Worm (Caenorhabditis elegans) whole organism, young adult: ENCODE results near the gene trap-4.

Experiments
- C17E4.6 ChIP-seq: fragments of 200-800 bp; sonication (Bioruptor generic); IDR thresholded peaks from 2 replicates; pipeline ENCODE4 v1.3.6; 2022; ENCODE audit warnings: missing genetic modification reagents, missing genetic modification characterization, missing compliant biosample characterization
- F10E7.11 ChIP-seq: sonication (generic microtip); optimal IDR thresholded peaks from 2 replicates; lab custom pipeline; 2017; ENCODE audit warnings: mild to moderate bottlenecking, missing genetic modification characterization, moderate library complexity, missing compliant biosample characterization
- F22D6.2 ChIP-seq: sonication (generic microtip); optimal IDR thresholded peaks from 2 replicates; lab custom pipeline; 2016; ENCODE audit warnings: mild to moderate bottlenecking, missing genetic modification characterization, missing compliant biosample characterization
- F23B12.7 ChIP-seq: sonication (generic microtip); optimal IDR thresholded peaks from 2 replicates; lab custom pipeline; 2017; ENCODE audit warnings: missing genetic modification characterization, mild to moderate bottlenecking, missing compliant biosample characterization, antibody characterized with exemption, moderate library complexity; ENCODE audit not compliant: insufficient read depth
- F33H1.4 ChIP-seq: fragments of 200-800 bp; sonication (Bioruptor generic); IDR thresholded peaks from 2 replicates; pipeline ENCODE4 v1.3.6; 2022; ENCODE audit warnings: missing genetic modification reagents, missing genetic modification characterization, missing compliant biosample characterization
- K11D2.4 ChIP-seq: fragments of 200-800 bp; sonication (Bioruptor generic); IDR thresholded peaks from 2 replicates; pipeline ENCODE4 v1.3.6; 2022; ENCODE audit warnings: missing genetic modification reagents, missing genetic modification characterization, missing compliant biosample characterization
- K12H6.12 ChIP-seq: fragments of 200-800 bp; sonication (Bioruptor generic); optimal IDR thresholded peaks from 2 replicates; lab custom pipeline; 2018; ENCODE audit warnings: mild to moderate bottlenecking, missing genetic modification characterization, missing compliant biosample characterization
- T07F8.4 ChIP-seq: sonication (generic microtip); optimal IDR thresholded peaks from 2 replicates; lab custom pipeline; 2016; ENCODE audit warnings: mild to moderate bottlenecking, missing genetic modification characterization, moderate library complexity, missing compliant biosample characterization
- Y79H2A.3 ChIP-seq: fragments of 200-800 bp; sonication (Bioruptor generic); conservative IDR thresholded peaks from 2 replicates; pipeline ENCODE4 v1.3.6; 2022; ENCODE audit warnings: missing genetic modification reagents, missing genetic modification characterization, missing compliant biosample characterization
- Y95B8A.8 ChIP-seq: fragments of 200-800 bp; sonication (Bioruptor generic); IDR thresholded peaks from 2 replicates; pipeline ENCODE4 v1.3.6; 2022; ENCODE audit warnings: missing genetic modification reagents, missing genetic modification characterization, missing compliant biosample characterization
- ZK185.1 ChIP-seq: sonication (generic microtip); optimal IDR thresholded peaks from 2 replicates; lab custom pipeline; 2016; ENCODE audit warnings: mild to moderate bottlenecking, missing genetic modification characterization, missing compliant biosample characterization; ENCODE audit not compliant: poor library complexity, severe bottlenecking
- athp-1 ChIP-seq: sonication (generic microtip); optimal IDR thresholded peaks from 2 replicates; lab custom pipeline; 2017; ENCODE audit warnings: mild to moderate bottlenecking, missing genetic modification characterization, missing compliant biosample characterization
- attf-3 ChIP-seq: fragments of 200-800 bp; sonication (Bioruptor generic); conservative IDR thresholded peaks from 2 replicates; pipeline ENCODE4 v1.3.6; 2022; ENCODE audit warnings: missing genetic modification reagents, missing genetic modification characterization, missing compliant biosample characterization
- bed-1 ChIP-seq: fragments of 200-800 bp; sonication (Bioruptor generic); IDR thresholded peaks from 2 replicates; pipeline ENCODE4 v1.3.6; 2022; ENCODE audit warnings: missing genetic modification reagents, missing genetic modification characterization, missing compliant biosample characterization
- ccch-3 ChIP-seq: fragments of 200-800 bp; sonication (Bioruptor generic); optimal IDR thresholded peaks from 2 replicates; lab custom pipeline; 2018; ENCODE audit warnings: mild to moderate bottlenecking, missing genetic modification characterization, missing compliant biosample characterization
- ceh-27 ChIP-seq: fragments of 200-800 bp; sonication (Bioruptor generic); optimal IDR thresholded peaks from 2 replicates; lab custom pipeline; 2018; ENCODE audit warnings: mild to moderate bottlenecking, missing genetic modification characterization, moderate library complexity, missing compliant biosample characterization
- ceh-40 ChIP-seq: fragments of 200-800 bp; sonication (Bioruptor generic); IDR thresholded peaks from 2 replicates; pipeline ENCODE4 v1.3.6; 2022; ENCODE audit warnings: missing genetic modification characterization, missing compliant biosample characterization
- egl-18 ChIP-seq: fragments of 200-800 bp; sonication (Bioruptor generic); IDR thresholded peaks from 2 replicates; pipeline ENCODE4 v1.3.6; 2022; ENCODE audit warnings: missing genetic modification reagents, missing genetic modification characterization, missing compliant biosample characterization
- ekl-4 ChIP-seq: fragments of 200-800 bp; sonication (Bioruptor generic); IDR thresholded peaks from 2 replicates; pipeline ENCODE4 v1.3.6; 2022; ENCODE audit warnings: missing genetic modification reagents, missing genetic modification characterization, missing compliant biosample characterization
- gei-17 ChIP-seq: fragments of 200-800 bp; sonication (Bioruptor generic); optimal IDR thresholded peaks from 2 replicates; lab custom pipeline; 2018; ENCODE audit warnings: mild to moderate bottlenecking, missing genetic modification characterization, missing compliant biosample characterization
- him-1 ChIP-seq: sonication (generic microtip); optimal IDR thresholded peaks from 2 replicates; lab custom pipeline; 2016; ENCODE audit warnings: missing genotype, missing genetic modification reagents, missing genetic modification characterization, missing compliant biosample characterization
- hlh-26 ChIP-seq: fragments of 200-800 bp; sonication (Bioruptor generic); conservative IDR thresholded peaks from 2 replicates; pipeline ENCODE4 v1.3.6; 2022; ENCODE audit warnings: missing genetic modification reagents, missing genetic modification characterization, missing compliant biosample characterization
- hmg-1.2 ChIP-seq: fragments of 200-800 bp; sonication (Bioruptor generic); IDR thresholded peaks from 2 replicates; pipeline ENCODE4 v1.3.6; 2022; ENCODE audit warnings: missing genetic modification reagents, missing genetic modification characterization, missing compliant biosample characterization
- hsf-1 ChIP-seq: fragments of 200-800 bp; sonication (Bioruptor generic); IDR thresholded peaks from 2 replicates; pipeline ENCODE4 v1.3.6; 2022; ENCODE audit warnings: missing genetic modification reagents, missing genetic modification characterization, missing compliant biosample characterization
- lag-1 ChIP-seq: fragments of 200-800 bp; sonication (Bioruptor generic); IDR thresholded peaks from 2 replicates; pipeline ENCODE4 v1.3.6; 2022; ENCODE audit warnings: missing genetic modification reagents, missing genetic modification characterization, missing compliant biosample characterization
- lin-35 ChIP-seq, 3 experiments: fragments of 150-350 bp in 2 of 3; sonication (generic microtip) in 1 of 3; optimal IDR thresholded peaks; 2 replicates each; lab custom pipeline; 2014 to 2018; ENCODE audit warnings: missing biosample characterization in 3 of 3, missing genetic modification characterization in 3 of 3, missing genetic modification reagents in 3 of 3
- lin-40 ChIP-seq: sonication (generic microtip); optimal IDR thresholded peaks from 2 replicates; lab custom pipeline; 2016; ENCODE audit warnings: missing genetic modification characterization, mild to moderate bottlenecking, missing compliant biosample characterization, missing genotype, missing genetic modification reagents
- madf-3 ChIP-seq: fragments of 200-800 bp; sonication (Bioruptor generic); IDR thresholded peaks from 2 replicates; pipeline ENCODE4 v1.3.6; 2022; ENCODE audit warnings: missing genetic modification reagents, missing genetic modification characterization, missing compliant biosample characterization
- madf-8 ChIP-seq: fragments of 200-800 bp; sonication (Bioruptor generic); conservative IDR thresholded peaks from 2 replicates; pipeline ENCODE4 v1.3.6; 2022; ENCODE audit warnings: missing genetic modification reagents, missing genetic modification characterization, missing compliant biosample characterization
- nfya-1 ChIP-seq: sonication (generic microtip); optimal IDR thresholded peaks from 2 replicates; lab custom pipeline; 2017; ENCODE audit warnings: antibody characterized with exemption, missing compliant biosample characterization, missing genetic modification characterization, borderline replicate concordance; ENCODE audit not compliant: insufficient read depth
- nfya-2 ChIP-seq: fragments of 200-800 bp; sonication (Bioruptor generic); IDR thresholded peaks from 2 replicates; pipeline ENCODE4 v1.3.6; 2022; ENCODE audit warnings: missing genetic modification reagents, missing genetic modification characterization, missing compliant biosample characterization
- nfyb-1 ChIP-seq: fragments of 200-800 bp; sonication (Bioruptor generic); IDR thresholded peaks from 2 replicates; pipeline ENCODE4 v1.3.6; 2022; ENCODE audit warnings: missing genetic modification reagents, missing genetic modification characterization, missing compliant biosample characterization
- nhr-179 ChIP-seq: sonication (generic microtip); optimal IDR thresholded peaks from 2 replicates; lab custom pipeline; 2016; ENCODE audit warnings: mild to moderate bottlenecking, missing genetic modification characterization, missing compliant biosample characterization
- nhr-80 ChIP-seq: sonication (generic microtip); optimal IDR thresholded peaks from 2 replicates; lab custom pipeline; 2016; ENCODE audit warnings: missing genetic modification characterization, missing compliant biosample characterization
- repo-1 ChIP-seq: sonication (generic microtip); optimal IDR thresholded peaks from 2 replicates; lab custom pipeline; 2017; ENCODE audit warnings: mild to moderate bottlenecking, missing genetic modification characterization, missing compliant biosample characterization
- rpc-1 ChIP-seq, 2 experiments: fragments of 150-350 bp in 1 of 2; sonication (generic microtip) in 1 of 2; optimal IDR thresholded peaks; 2 replicates each; lab custom pipeline; 2014 to 2018; ENCODE audit warnings: missing biosample characterization in 1 of 2, missing genetic modification characterization in 1 of 2, missing genetic modification reagents in 1 of 2, missing genotype in 1 of 2
- sea-2 ChIP-seq: fragments of 200-800 bp; sonication (Bioruptor generic); IDR thresholded peaks from 2 replicates; pipeline ENCODE4 v1.3.6; 2022; ENCODE audit warnings: missing genetic modification characterization, missing compliant biosample characterization
- snpc-1.1 ChIP-seq: sonication (generic microtip); optimal IDR thresholded peaks from 2 replicates; lab custom pipeline; 2017; ENCODE audit warnings: missing genetic modification characterization, mild to moderate bottlenecking, missing compliant biosample characterization, antibody characterized with exemption, moderate library complexity, missing genotype, missing genetic modification reagents; ENCODE audit not compliant: insufficient read depth
- snpc-3.4 ChIP-seq: sonication (generic microtip); optimal IDR thresholded peaks from 2 replicates; lab custom pipeline; 2017; ENCODE audit warnings: missing genetic modification characterization, mild to moderate bottlenecking, missing compliant biosample characterization, antibody characterized with exemption, moderate library complexity, missing genotype, missing genetic modification reagents
- sptf-2 ChIP-seq: fragments of 200-800 bp; sonication (Bioruptor generic); optimal IDR thresholded peaks from 2 replicates; lab custom pipeline; 2018; ENCODE audit warnings: mild to moderate bottlenecking, missing genetic modification characterization, missing compliant biosample characterization
- tbx-9 ChIP-seq: sonication (generic microtip); optimal IDR thresholded peaks from 2 replicates; lab custom pipeline; 2016; ENCODE audit warnings: borderline replicate concordance, missing genetic modification characterization, inconsistent platforms, missing compliant biosample characterization
- unc-130 ChIP-seq: sonication (generic microtip); optimal IDR thresholded peaks from 2 replicates; lab custom pipeline; 2016; ENCODE audit warnings: missing genetic modification reagents, missing genetic modification characterization, missing compliant biosample characterization
- unc-62 ChIP-seq: fragments of 150-350 bp; optimal IDR thresholded peaks from 2 replicates; lab custom pipeline; 2014; ENCODE audit warnings: missing biosample characterization, missing genetic modification reagents, missing genetic modification characterization
- zim-3 ChIP-seq: sonication (generic microtip); optimal IDR thresholded peaks from 2 replicates; lab custom pipeline; 2017; ENCODE audit warnings: mild to moderate bottlenecking, missing genetic modification characterization, moderate library complexity, missing compliant biosample characterization
- ztf-3 ChIP-seq: fragments of 200-800 bp; sonication (Bioruptor generic); optimal IDR thresholded peaks from 2 replicates; lab custom pipeline; 2018; ENCODE audit warnings: mild to moderate bottlenecking, missing genetic modification characterization, missing compliant biosample characterization
- ztf-6 ChIP-seq: fragments of 200-800 bp; sonication (Bioruptor generic); IDR thresholded peaks from 2 replicates; pipeline ENCODE4 v1.3.6; 2022; ENCODE audit warnings: missing genetic modification reagents, missing genetic modification characterization, missing compliant biosample characterization

Gene trap-4

DNA sequence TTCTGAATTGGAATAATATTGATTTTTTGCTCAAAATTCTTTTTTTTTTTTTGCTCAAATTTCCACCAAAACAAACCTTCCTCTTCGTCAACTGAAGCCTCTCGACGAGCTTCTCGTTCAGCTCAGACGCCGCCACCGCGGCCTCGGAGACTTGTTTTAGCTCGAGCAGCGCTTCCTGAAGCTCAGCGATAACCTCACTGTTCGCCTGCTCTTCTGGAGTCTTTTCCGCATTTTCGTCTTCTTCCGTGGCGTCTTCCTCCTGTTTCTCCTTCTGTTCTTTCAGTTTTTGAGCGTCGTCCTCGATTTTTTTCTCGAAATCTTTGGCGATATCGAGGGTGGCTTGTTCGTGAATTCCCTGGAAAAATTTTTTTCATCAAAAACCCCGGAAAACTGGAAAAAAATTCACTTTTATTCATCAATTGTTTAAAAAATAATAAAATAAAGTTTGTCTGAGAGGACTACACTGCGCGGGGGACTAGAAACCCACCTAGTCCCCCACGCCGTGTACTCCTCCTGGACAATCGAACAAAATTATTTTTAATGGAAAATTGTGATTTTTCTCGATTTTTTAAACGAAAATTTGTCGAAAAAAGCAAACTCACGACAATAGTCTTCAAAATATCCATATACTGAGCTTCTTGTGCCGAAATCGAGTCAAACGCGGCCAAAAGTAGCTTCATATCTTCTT lies 25.7 kb downstream of the trap-4 start (continued):
- TF ChIP-seq nhr-80 (no peak), ekl-4 (GFP tag; lab: Robert Waterston, UW) (peak; percentile 41; the same call in 1 of the 2 replicates), him-1 (tag; lab: Kevin White, UChicago) (peak; percentile 51), unc-130 (GFP tag; lab: Kevin White, UChicago) (peak; percentile 91), nfya-2 (GFP tag; lab: Robert Waterston, UW) (0 out of 2 replicates have a peak, but pooled peaks have one; percentile 63), hmg-1.2 (GFP tag; lab: Robert Waterston, UW) (no peak), C17E4.6 (GFP tag; lab: Robert Waterston, UW) (no peak), F23B12.7 (no peak), nfya-1 (tag; lab: Kevin White, UChicago) (no peak), nfyb-1 (GFP tag; lab: Robert Waterston, UW) (peak; percentile 71; the same call in 1 of the 2 replicates), hsf-1 (GFP tag; lab: Robert Waterston, UW) (peak; percentile 57; the same call in 1 of the 2 replicates), Y79H2A.3 (no peak), nhr-179 (tag; lab: Kevin White, UChicago) (no peak), snpc-1.1 (no peak), snpc-3.4 (tag; lab: Kevin White, UChicago) (peak; percentile 58), F10E7.11 (peak; percentile 60), tbx-9 (tag; lab: Kevin White, UChicago) (no peak), Y95B8A.8 (GFP tag; lab: Robert Waterston, UW) (no peak), F33H1.4 (GFP tag; lab: Robert Waterston, UW) (peak; percentile 66), F22D6.2 (peak; percentile 49), zim-3 (tag; lab: Kevin White, UChicago) (peak; percentile 74), K11D2.4 (GFP tag; lab: Robert Waterston, UW) (peak; percentile 77), rpc-1 (optimal IDR thresholded peaks at IDR 0.05; lab: Kevin White, UChicago) (no peak), rpc-1 (tag; optimal IDR thresholded peaks at IDR 0.05; lab: Kevin White, UChicago) (no peak), ccch-3 (GFP tag; lab: Kevin White, UChicago) (peak; percentile 77), hlh-26 (GFP tag; lab: Robert Waterston, UW) (no peak), T07F8.4 (no peak), repo-1 (tag; lab: Kevin White, UChicago) (no peak), sea-2 (GFP tag; lab: Robert Waterston, UW) (no peak), attf-3 (GFP tag; lab: Robert Waterston, UW) (no peak), unc-62 (no peak), lag-1 (0 out of 2 replicates have a peak, but pooled peaks have one; percentile 54), ceh-40 (0 out of 2 replicates have a peak, but pooled peaks have one; percentile 24), ceh-27 (GFP tag; lab: Kevin White, UChicago) (peak; percentile 77), madf-8 (GFP tag; lab: Robert Waterston, UW) (peak; percentile 37), K12H6.12 (tag; lab: Kevin White, UChicago) (peak; percentile 82), ztf-6 (GFP tag; lab: Robert Waterston, UW) (0 out of 2 replicates have a peak, but pooled peaks have one; percentile 46), madf-3 (0 out of 2 replicates have a peak, but pooled peaks have one; percentile 69), bed-1 (no peak), lin-35 (GFP tag; optimal IDR thresholded peaks at IDR 0.05; lab: Kevin White, UChicago) (peak in 1 of 3 experiments; percentile 78), egl-18 (GFP tag; lab: Robert Waterston, UW) (0 out of 2 replicates have a peak, but pooled peaks have one; percentile 57), athp-1 (tag; lab: Kevin White, UChicago) (peak; percentile 79), ZK185.1 (tag; lab: Kevin White, UChicago) (no peak), ztf-3 (no peak), gei-17 (GFP tag; lab: Kevin White, UChicago) (peak; percentile 6), sptf-2 (GFP tag; lab: Kevin White, UChicago) (no peak), lin-40 (peak; percentile 86)
